Worm (Caenorhabditis elegans) whole organism, L4 larva: Measurements from ENCODE around the gene dct-6.
A peak's percentile ranks its signal among the peaks of the same experiment; 100 is the strongest.

ENCODE experiments used
- D1046.2 ChIP-seq: fragments of 200-800 bp; sonication (Bioruptor generic); IDR thresholded peaks from 2 replicates; pipeline ENCODE4 v1.3.6; 2022; ENCODE audit warnings: missing genetic modification characterization, missing compliant biosample characterization
- F10B5.3 ChIP-seq: sonication (generic microtip); optimal IDR thresholded peaks from 2 replicates; lab custom pipeline; 2016; ENCODE audit warnings: mild to moderate bottlenecking, missing genetic modification characterization, missing compliant biosample characterization
- F26F4.8 ChIP-seq: fragments of 200-800 bp; sonication (Bioruptor generic); conservative IDR thresholded peaks from 2 replicates; pipeline ENCODE4 v1.3.6; 2022; ENCODE audit warnings: missing genetic modification characterization, missing compliant biosample characterization
- F37D6.2 ChIP-seq: sonication (generic microtip); optimal IDR thresholded peaks from 2 replicates; lab custom pipeline; 2016; ENCODE audit warnings: mild to moderate bottlenecking, missing genetic modification characterization, missing compliant biosample characterization
- T20F7.1 ChIP-seq: fragments of 200-800 bp; sonication (Bioruptor generic); optimal IDR thresholded peaks from 2 replicates; lab custom pipeline; 2018; ENCODE audit warnings: mild to moderate bottlenecking, missing genetic modification characterization, missing compliant biosample characterization
- T26A8.4 ChIP-seq: fragments of 200-800 bp; sonication (Bioruptor generic); IDR thresholded peaks from 2 replicates; pipeline ENCODE4 v1.3.6; 2022; ENCODE audit warnings: missing genetic modification characterization, missing compliant biosample characterization
- ama-1 ChIP-seq: fragments of 150-350 bp; optimal IDR thresholded peaks from 2 replicates; lab custom pipeline; 2014; ENCODE audit warnings: inconsistent platforms, mixed read lengths
- arid-1 ChIP-seq: fragments of 200-800 bp; sonication (Bioruptor generic); conservative IDR thresholded peaks from 2 replicates; pipeline ENCODE4 v1.3.6; 2022; ENCODE audit warnings: missing genetic modification reagents, missing genetic modification characterization, missing compliant biosample characterization
- ceh-20 ChIP-seq: fragments of 200-800 bp; sonication (Bioruptor generic); IDR thresholded peaks from 2 replicates; pipeline ENCODE4 v1.3.6; 2022; ENCODE audit warnings: missing genetic modification reagents, missing genetic modification characterization, missing compliant biosample characterization
- ceh-62 ChIP-seq: sonication (generic microtip); optimal IDR thresholded peaks from 2 replicates; lab custom pipeline; 2017; ENCODE audit warnings: missing biosample characterization, missing genetic modification characterization
- ceh-82 ChIP-seq: sonication (generic microtip); optimal IDR thresholded peaks from 2 replicates; lab custom pipeline; 2017; ENCODE audit warnings: missing biosample characterization, missing genetic modification characterization
- ctbp-1 ChIP-seq: fragments of 200-800 bp; sonication (Bioruptor generic); IDR thresholded peaks from 2 replicates; pipeline ENCODE4 v1.3.6; 2022; ENCODE audit warnings: missing genetic modification reagents, missing genetic modification characterization, missing compliant biosample characterization
- daf-16 ChIP-seq, 3 experiments: sonication (generic microtip); optimal IDR thresholded peaks; 2 replicates each; lab custom pipeline; 2016 to 2017; ENCODE audit warnings: missing genetic modification characterization in 3 of 3, missing genetic modification reagents in 3 of 3, mild to moderate bottlenecking in 2 of 3, missing compliant biosample characterization in 2 of 3, missing biosample characterization in 1 of 3, moderate library complexity in 1 of 3
- daf-8 ChIP-seq: fragments of 200-800 bp; sonication (Bioruptor generic); IDR thresholded peaks from 2 replicates; pipeline ENCODE4 v1.3.6; 2022; ENCODE audit warnings: missing genetic modification characterization, missing compliant biosample characterization
- dmd-8 ChIP-seq: fragments of 200-800 bp; sonication (Bioruptor generic); IDR thresholded peaks from 2 replicates; pipeline ENCODE4 v1.3.6; 2022; ENCODE audit warnings: missing genetic modification characterization, missing compliant biosample characterization
- egl-27 ChIP-seq: sonication (generic microtip); optimal IDR thresholded peaks from 3 replicates; lab custom pipeline; 2017; ENCODE audit warnings: missing biosample characterization, missing genetic modification reagents, missing genetic modification characterization
- hif-1 ChIP-seq, 2 experiments: sonication (generic microtip); optimal IDR thresholded peaks; 2 replicates each; lab custom pipeline; 2016 to 2017; ENCODE audit warnings: missing compliant biosample characterization in 2 of 2, missing genetic modification characterization in 2 of 2, missing genetic modification reagents in 2 of 2, missing genotype in 2 of 2, mild to moderate bottlenecking in 1 of 2
- hlh-11 ChIP-seq: fragments of 200-800 bp; sonication (Bioruptor generic); optimal IDR thresholded peaks from 2 replicates; lab custom pipeline; 2018; ENCODE audit warnings: mild to moderate bottlenecking, missing genetic modification characterization, missing compliant biosample characterization
- hlh-30 ChIP-seq: sonication (generic microtip); optimal IDR thresholded peaks from 2 replicates; lab custom pipeline; 2017; ENCODE audit warnings: antibody characterized with exemption, mild to moderate bottlenecking, missing genetic modification characterization, missing compliant biosample characterization; ENCODE audit not compliant: insufficient read depth
- jun-1 ChIP-seq: fragments of 150-350 bp; optimal IDR thresholded peaks from 2 replicates; lab custom pipeline; 2014; ENCODE audit warnings: missing biosample characterization, missing genetic modification reagents, missing genetic modification characterization
- lin-1 ChIP-seq: fragments of 200-800 bp; sonication (Bioruptor generic); IDR thresholded peaks from 2 replicates; pipeline ENCODE4 v1.3.6; 2022; ENCODE audit warnings: missing genetic modification reagents, missing genetic modification characterization, missing compliant biosample characterization
- lin-13 ChIP-seq: fragments of 150-350 bp; optimal IDR thresholded peaks from 2 replicates; lab custom pipeline; 2014; ENCODE audit warnings: missing biosample characterization, missing genetic modification reagents, missing genetic modification characterization
- lin-38 ChIP-seq: fragments of 200-800 bp; sonication (Bioruptor generic); IDR thresholded peaks from 2 replicates; pipeline ENCODE4 v1.3.6; 2022; ENCODE audit warnings: missing genetic modification reagents, missing genetic modification characterization, missing compliant biosample characterization
- madf-9 ChIP-seq: fragments of 200-800 bp; sonication (Bioruptor generic); conservative IDR thresholded peaks from 2 replicates; pipeline ENCODE4 v1.3.6; 2022; ENCODE audit warnings: missing genetic modification reagents, missing genetic modification characterization, missing compliant biosample characterization
- mdt-29 ChIP-seq: fragments of 200-800 bp; sonication (Bioruptor generic); IDR thresholded peaks from 2 replicates; pipeline ENCODE4 v1.3.6; 2022; ENCODE audit warnings: missing genetic modification reagents, missing genetic modification characterization, missing compliant biosample characterization
- mep-1 ChIP-seq: fragments of 150-350 bp; sonication (generic microtip); optimal IDR thresholded peaks from 3 replicates; lab custom pipeline; 2014; ENCODE audit warnings: missing biosample characterization, missing genetic modification characterization
- mes-2 ChIP-seq: sonication (generic microtip); optimal IDR thresholded peaks from 2 replicates; lab custom pipeline; 2016; ENCODE audit warnings: missing genotype, mild to moderate bottlenecking, missing genetic modification characterization, missing compliant biosample characterization; ENCODE audit not compliant: poor library complexity, severe bottlenecking
- mxl-2 ChIP-seq: fragments of 200-800 bp; sonication (Bioruptor generic); conservative IDR thresholded peaks from 2 replicates; pipeline ENCODE4 v1.3.6; 2022; ENCODE audit warnings: missing genetic modification reagents, missing genetic modification characterization, missing compliant biosample characterization
- mxl-3 ChIP-seq: fragments of 200-800 bp; sonication (Bioruptor generic); optimal IDR thresholded peaks from 2 replicates; lab custom pipeline; 2018; ENCODE audit warnings: mild to moderate bottlenecking, missing genetic modification characterization, missing compliant biosample characterization
- nhr-10 ChIP-seq: fragments of 150-350 bp; optimal IDR thresholded peaks from 2 replicates; lab custom pipeline; 2014; ENCODE audit warnings: missing biosample characterization, missing genetic modification characterization
- nhr-102 ChIP-seq: sonication (generic microtip); optimal IDR thresholded peaks from 2 replicates; lab custom pipeline; 2016; ENCODE audit warnings: mild to moderate bottlenecking, missing genetic modification characterization, moderate library complexity, missing compliant biosample characterization
- nhr-11 ChIP-seq: fragments of 150-350 bp; optimal IDR thresholded peaks from 2 replicates; lab custom pipeline; 2014; ENCODE audit warnings: missing biosample characterization, missing genetic modification characterization
- nhr-111 ChIP-seq: fragments of 200-800 bp; sonication (Bioruptor generic); optimal IDR thresholded peaks from 2 replicates; lab custom pipeline; 2018; ENCODE audit warnings: mild to moderate bottlenecking, missing genetic modification characterization, missing compliant biosample characterization
- nhr-25 ChIP-seq: sonication (generic microtip); optimal IDR thresholded peaks from 2 replicates; lab custom pipeline; 2017; ENCODE audit warnings: missing genetic modification characterization, mild to moderate bottlenecking, missing compliant biosample characterization, antibody characterized with exemption, moderate library complexity, borderline replicate concordance; ENCODE audit not compliant: insufficient read depth
- nhr-28 ChIP-seq: fragments of 150-350 bp; optimal IDR thresholded peaks from 2 replicates; lab custom pipeline; 2014; ENCODE audit warnings: missing biosample characterization, missing genetic modification characterization
- nhr-48 ChIP-seq: sonication (generic microtip); optimal IDR thresholded peaks from 2 replicates; lab custom pipeline; 2016; ENCODE audit warnings: mild to moderate bottlenecking, missing genetic modification characterization, missing compliant biosample characterization
- nhr-77 ChIP-seq: fragments of 150-350 bp; optimal IDR thresholded peaks from 2 replicates; lab custom pipeline; 2014; ENCODE audit warnings: missing biosample characterization, missing genetic modification characterization
- rbr-2 ChIP-seq: sonication (generic microtip); optimal IDR thresholded peaks from 2 replicates; lab custom pipeline; 2016; ENCODE audit warnings: missing genotype, missing genetic modification characterization, missing compliant biosample characterization
- saeg-2 ChIP-seq: fragments of 200-800 bp; sonication (Bioruptor generic); IDR thresholded peaks from 2 replicates; pipeline ENCODE4 v1.3.6; 2022; ENCODE audit warnings: missing genetic modification reagents, missing genetic modification characterization, missing compliant biosample characterization
- set-16 ChIP-seq: fragments of 200-800 bp; sonication (Bioruptor generic); IDR thresholded peaks from 2 replicates; pipeline ENCODE4 v1.3.6; 2022; ENCODE audit warnings: missing genetic modification reagents, missing genetic modification characterization, missing compliant biosample characterization
- snpc-1.2 ChIP-seq: fragments of 200-800 bp; sonication (Bioruptor generic); IDR thresholded peaks from 2 replicates; pipeline ENCODE4 v1.3.6; 2022; ENCODE audit warnings: missing genetic modification reagents, missing genetic modification characterization, missing compliant biosample characterization
- snpc-4 ChIP-seq: fragments of 150-350 bp; optimal IDR thresholded peaks from 2 replicates; lab custom pipeline; 2014; ENCODE audit warnings: missing biosample characterization, missing genetic modification characterization
- spr-1 ChIP-seq: sonication (generic microtip); optimal IDR thresholded peaks from 2 replicates; lab custom pipeline; 2016; ENCODE audit warnings: mild to moderate bottlenecking, missing genetic modification characterization, missing compliant biosample characterization
- unc-130 ChIP-seq: sonication (generic microtip); optimal IDR thresholded peaks from 2 replicates; lab custom pipeline; 2016; ENCODE audit warnings: missing genetic modification reagents, missing genetic modification characterization, missing compliant biosample characterization
- zip-11 ChIP-seq: fragments of 200-800 bp; sonication (Bioruptor generic); IDR thresholded peaks from 2 replicates; pipeline ENCODE4 v1.3.6; 2022; ENCODE audit warnings: missing genetic modification characterization, missing compliant biosample characterization
- zip-2 ChIP-seq: fragments of 150-350 bp; optimal IDR thresholded peaks from 2 replicates; lab custom pipeline; 2014; ENCODE audit warnings: missing biosample characterization, missing genetic modification characterization
- ztf-7 ChIP-seq: fragments of 150-350 bp; optimal IDR thresholded peaks from 2 replicates; lab custom pipeline; 2014; ENCODE audit warnings: missing biosample characterization, missing genetic modification characterization

Gene dct-6

DNA sequence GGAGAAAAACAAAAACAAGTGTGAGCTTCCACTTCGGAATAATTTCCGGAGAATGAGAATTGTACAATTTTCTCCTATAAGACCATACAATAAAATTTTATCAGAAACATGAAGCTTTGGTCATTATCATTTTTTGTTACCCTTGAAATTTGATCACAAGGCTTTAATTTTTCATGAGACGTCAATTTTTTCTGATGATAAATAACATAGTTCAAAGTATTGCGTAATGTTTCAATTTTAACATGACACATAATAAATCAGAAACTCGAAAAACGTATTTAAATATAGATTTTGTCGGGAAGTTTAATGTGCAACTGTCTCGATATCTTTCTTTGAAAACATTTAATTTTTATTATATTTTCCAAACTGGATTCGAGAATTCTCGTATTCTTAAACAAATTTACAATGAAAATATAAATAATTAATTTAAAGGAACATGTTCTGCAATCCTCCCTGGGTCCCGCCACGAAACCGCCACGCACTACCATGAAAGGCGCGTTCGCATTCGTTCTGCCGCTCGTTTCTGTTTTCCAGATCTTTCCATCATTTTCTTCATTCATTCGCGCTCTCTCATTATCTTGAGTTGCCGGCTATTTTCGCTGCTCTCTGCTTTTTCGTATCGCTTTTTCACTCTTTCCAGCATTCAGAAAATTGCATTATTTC, 27.3 kb upstream of the dct-6 start (continued):
- TF ChIP-seq nhr-25 (tag; lab: Kevin White, UChicago) (no peak), nhr-11 (no peak), nhr-102 (tag; lab: Kevin White, UChicago) (no peak), jun-1 (tag; lab: Kevin White, UChicago) (no peak), ceh-20 (GFP tag; lab: Robert Waterston, UW) (peak; percentile 58), madf-9 (GFP tag; lab: Robert Waterston, UW) (no peak), D1046.2 (GFP tag; lab: Robert Waterston, UW) (no peak), dmd-8 (GFP tag; lab: Robert Waterston, UW) (no peak), set-16 (no peak), hif-1 (tag; optimal IDR thresholded peaks at IDR 0.05; lab: Kevin White, UChicago) (no peak), unc-130 (GFP tag; lab: Kevin White, UChicago) (peak; percentile 84), daf-16 (GFP tag; optimal IDR thresholded peaks at IDR 0.05; lab: Kevin White, UChicago) (no peak), daf-16 (tag; optimal IDR thresholded peaks at IDR 0.05; lab: Kevin White, UChicago) (peak; percentile 78), nhr-77 (tag; lab: Kevin White, UChicago) (peak; percentile 36), mdt-29 (GFP tag; lab: Robert Waterston, UW) (no peak), F37D6.2 (no peak), F26F4.8 (GFP tag; lab: Robert Waterston, UW) (no peak), mxl-2 (no peak), ceh-82 (tag; lab: Kevin White, UChicago) (no peak), hlh-30 (tag; lab: Kevin White, UChicago) (peak; percentile 67), nhr-10 (no peak), lin-38 (GFP tag; lab: Robert Waterston, UW) (peak; percentile 43; the same call in 1 of the 2 replicates), spr-1 (tag; lab: Kevin White, UChicago) (no peak), F10B5.3 (no peak), nhr-111 (no peak), zip-11 (GFP tag; lab: Robert Waterston, UW) (no peak), zip-2 (no peak), egl-27 (no peak), saeg-2 (GFP tag; lab: Robert Waterston, UW) (no peak), hlh-11 (tag; lab: Kevin White, UChicago) (peak; percentile 24), ama-1 (lab: Kevin White, UChicago) (no peak), ceh-62 (tag; lab: Kevin White, UChicago) (no peak), T26A8.4 (GFP tag; lab: Robert Waterston, UW) (no peak), arid-1 (GFP tag; lab: Robert Waterston, UW) (no peak), ctbp-1 (GFP tag; lab: Robert Waterston, UW) (no peak)

DNA sequence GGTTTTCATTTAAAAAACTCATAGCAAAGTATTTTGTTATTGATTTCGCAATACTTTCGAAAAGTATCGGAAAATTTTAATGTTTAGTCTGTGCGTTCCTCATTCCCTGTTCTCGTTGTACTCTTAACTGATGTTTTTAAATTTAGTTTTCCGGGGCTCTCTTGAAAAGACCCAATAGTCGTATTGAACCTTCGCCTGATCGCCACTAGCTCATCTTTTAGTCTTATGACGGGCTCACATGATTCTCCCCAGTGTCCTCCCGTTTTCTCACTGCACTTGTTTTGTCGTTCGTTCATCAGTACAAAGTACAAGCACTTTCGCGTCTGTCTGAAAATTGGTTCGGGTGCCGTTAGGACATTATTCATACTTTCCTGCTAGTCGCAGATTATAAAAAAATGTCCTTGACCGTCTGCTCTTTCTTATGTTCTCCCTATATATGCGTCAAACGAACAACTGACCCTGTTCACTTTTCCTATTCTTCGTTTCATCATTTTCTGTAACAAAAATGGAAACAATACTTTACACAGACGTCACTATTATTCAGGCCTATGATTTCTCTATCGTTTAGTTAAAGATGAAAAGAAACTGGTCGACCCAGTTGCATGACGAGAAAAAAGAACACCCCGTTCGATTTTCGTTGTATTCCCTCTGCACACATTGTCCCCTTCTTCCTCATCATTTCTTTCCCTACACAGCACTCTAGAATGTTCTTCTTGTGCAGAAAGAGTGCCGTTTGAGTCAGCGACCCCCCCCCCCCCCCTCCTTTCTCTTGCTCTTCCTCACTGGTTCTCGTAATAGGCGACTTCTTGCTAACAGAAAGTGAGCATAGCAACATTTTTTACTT, 26.5 kb upstream of the dct-6 start, which contains the start of gene ubq-1:
TSS of gene ubq-1 (plus strand) at position 802 of the 844 bp plus-strand sequence.
- TF ChIP-seq nhr-28 (no peak), nhr-48 (tag; lab: Kevin White, UChicago) (no peak), mxl-3 (GFP tag; lab: Kevin White, UChicago) (no peak), lin-1 (GFP tag; lab: Robert Waterston, UW) (no peak), snpc-1.2 (GFP tag; lab: Robert Waterston, UW) (no peak), F37D6.2 (no peak), ztf-7 (tag; lab: Kevin White, UChicago) (peak; percentile 12), T20F7.1 (peak; percentile 12), F26F4.8 (GFP tag; lab: Robert Waterston, UW) (no peak), lin-13 (GFP tag; lab: Kevin White, UChicago) (no peak), daf-8 (GFP tag; lab: Robert Waterston, UW) (no peak), mes-2 (tag; lab: Kevin White, UChicago) (peak; percentile 10), nhr-111 (no peak), snpc-4 (tag; lab: Kevin White, UChicago) (no peak), rbr-2 (tag; lab: Kevin White, UChicago) (no peak), mep-1 (peak; percentile 19), spr-1 (tag; lab: Kevin White, UChicago) (no peak), arid-1 (GFP tag; lab: Robert Waterston, UW) (0 out of 2 replicates have a peak, but pooled peaks have one; percentile 3), daf-16 (GFP tag; optimal IDR thresholded peaks at IDR 0.05; lab: Kevin White, UChicago) (no peak), daf-16 (tag; optimal IDR thresholded peaks at IDR 0.05; lab: Kevin White, UChicago) (peak; percentile 0)
